Worm (Caenorhabditis elegans) whole organism, L1 larva: ENCODE data around the gene H01M10.1.

Source experiments
- nhr-11 ChIP-seq: fragments of 150-350 bp; optimal IDR thresholded peaks from 2 replicates; lab custom pipeline; 2014; ENCODE audit warnings: missing biosample characterization, missing genetic modification characterization
- nhr-20 ChIP-seq: sonication (generic microtip); optimal IDR thresholded peaks from 2 replicates; lab custom pipeline; 2016; ENCODE audit warnings: mild to moderate bottlenecking, missing genetic modification characterization, missing compliant biosample characterization
- tbx-2 ChIP-seq: sonication (generic microtip); optimal IDR thresholded peaks from 2 replicates; lab custom pipeline; 2016; ENCODE audit warnings: missing genetic modification characterization, missing compliant biosample characterization

ce11 chrX:2626153-2626552 lies 45.8 kb upstream of the H01M10.1 start:
- no peak for TF ChIP-seq nhr-20
- TF ChIP-seq tbx-2 (tag; lab: Kevin White, UChicago): no peak
- TF ChIP-seq nhr-11 (tag; lab: Kevin White, UChicago): no peak
